Worm (Caenorhabditis elegans) whole organism, mixed stage, embryonic: ENCODE results near the gene sma-2.
A peak's percentile ranks its signal among the peaks of the same experiment; 100 is the strongest.

ENCODE experiments used
- M03D4.4 ChIP-seq: sonication (generic microtip); optimal IDR thresholded peaks from 2 replicates; lab custom pipeline; 2017; ENCODE audit warnings: mild to moderate bottlenecking, missing genetic modification characterization, missing compliant biosample characterization
- bed-3 ChIP-seq: fragments of 200-800 bp; sonication (Bioruptor generic); optimal IDR thresholded peaks from 3 replicates; lab custom pipeline; 2018; ENCODE audit warnings: mild to moderate bottlenecking, missing genetic modification characterization, moderate library complexity, missing compliant biosample characterization
- blmp-1 ChIP-seq: fragments of 150-350 bp; optimal IDR thresholded peaks from 2 replicates; lab custom pipeline; 2014; ENCODE audit warnings: missing biosample characterization, missing genetic modification characterization
- ceh-39 ChIP-seq: fragments of 150-350 bp; optimal IDR thresholded peaks from 2 replicates; lab custom pipeline; 2014; ENCODE audit warnings: missing biosample characterization, missing genetic modification characterization
- ceh-43 ChIP-seq: fragments of 200-800 bp; sonication (Bioruptor generic); optimal IDR thresholded peaks from 2 replicates; lab custom pipeline; 2018; ENCODE audit warnings: mild to moderate bottlenecking, missing genetic modification characterization, moderate library complexity, missing compliant biosample characterization
- ceh-83 ChIP-seq: fragments of 200-800 bp; sonication (Bioruptor generic); optimal IDR thresholded peaks from 2 replicates; lab custom pipeline; 2018; ENCODE audit warnings: mild to moderate bottlenecking, missing genetic modification characterization, missing compliant biosample characterization
- ces-1 ChIP-seq: fragments of 150-350 bp; optimal IDR thresholded peaks from 2 replicates; lab custom pipeline; 2014; ENCODE audit warnings: missing biosample characterization, missing genetic modification reagents, missing genetic modification characterization
- cnd-1 ChIP-seq: fragments of 200-800 bp; sonication (Bioruptor generic); optimal IDR thresholded peaks from 2 replicates; lab custom pipeline; 2018; ENCODE audit warnings: mild to moderate bottlenecking, missing genetic modification characterization, missing compliant biosample characterization
- drap-1 ChIP-seq: fragments of 200-800 bp; sonication (Bioruptor generic); optimal IDR thresholded peaks from 3 replicates; lab custom pipeline; 2018; ENCODE audit warnings: mild to moderate bottlenecking, missing genetic modification characterization, missing compliant biosample characterization
- elt-1 ChIP-seq: sonication (generic microtip); optimal IDR thresholded peaks from 2 replicates; lab custom pipeline; 2017; ENCODE audit warnings: missing genetic modification characterization, mild to moderate bottlenecking, missing compliant biosample characterization, antibody characterized with exemption, moderate library complexity, borderline replicate concordance; ENCODE audit not compliant: insufficient read depth
- elt-3 ChIP-seq: fragments of 150-350 bp; optimal IDR thresholded peaks from 2 replicates; lab custom pipeline; 2014; ENCODE audit warnings: missing biosample characterization, missing genetic modification characterization
- flh-1 ChIP-seq: fragments of 200-800 bp; sonication (Bioruptor generic); optimal IDR thresholded peaks from 2 replicates; lab custom pipeline; 2018; ENCODE audit warnings: mild to moderate bottlenecking, missing genetic modification characterization, moderate library complexity, missing compliant biosample characterization
- ham-2 ChIP-seq: fragments of 200-800 bp; sonication (Bioruptor generic); optimal IDR thresholded peaks from 2 replicates; lab custom pipeline; 2018; ENCODE audit warnings: mild to moderate bottlenecking, missing genetic modification characterization, missing compliant biosample characterization
- hlh-1 ChIP-seq: fragments of 150-350 bp; optimal IDR thresholded peaks from 2 replicates; lab custom pipeline; 2014; ENCODE audit warnings: missing biosample characterization, missing genetic modification reagents, missing genetic modification characterization
- lin-13 ChIP-seq: fragments of 150-350 bp; optimal IDR thresholded peaks from 2 replicates; lab custom pipeline; 2014; ENCODE audit warnings: missing biosample characterization, missing genetic modification characterization
- lin-32 ChIP-seq: fragments of 200-800 bp; sonication (Bioruptor generic); optimal IDR thresholded peaks from 2 replicates; lab custom pipeline; 2018; ENCODE audit warnings: mild to moderate bottlenecking, missing genetic modification characterization, missing compliant biosample characterization
- lsy-2 ChIP-seq: fragments of 150-350 bp; optimal IDR thresholded peaks from 2 replicates; lab custom pipeline; 2014; ENCODE audit warnings: missing biosample characterization, missing genetic modification characterization
- mab-5 ChIP-seq: fragments of 150-350 bp; optimal IDR thresholded peaks from 2 replicates; lab custom pipeline; 2014; ENCODE audit warnings: missing biosample characterization, missing genetic modification characterization
- mep-1 ChIP-seq: fragments of 150-350 bp; optimal IDR thresholded peaks from 2 replicates; lab custom pipeline; 2017; ENCODE audit warnings: missing biosample characterization, missing genetic modification reagents, missing genetic modification characterization, inconsistent platforms
- mls-2 ChIP-seq: sonication (generic microtip); optimal IDR thresholded peaks from 2 replicates; lab custom pipeline; 2016; ENCODE audit warnings: mild to moderate bottlenecking, missing genetic modification characterization, moderate library complexity, missing compliant biosample characterization
- nhr-12 ChIP-seq: fragments of 150-350 bp; optimal IDR thresholded peaks from 2 replicates; lab custom pipeline; 2014; ENCODE audit warnings: missing biosample characterization, missing genetic modification characterization
- nhr-2 ChIP-seq: fragments of 150-350 bp; optimal IDR thresholded peaks from 2 replicates; lab custom pipeline; 2014; ENCODE audit warnings: missing biosample characterization, missing genetic modification characterization
- nhr-237 ChIP-seq: fragments of 150-350 bp; optimal IDR thresholded peaks from 2 replicates; lab custom pipeline; 2014; ENCODE audit warnings: missing biosample characterization, missing genetic modification characterization
- nhr-28 ChIP-seq: fragments of 150-350 bp; optimal IDR thresholded peaks from 2 replicates; lab custom pipeline; 2014; ENCODE audit warnings: missing biosample characterization, missing genetic modification characterization
- nhr-76 ChIP-seq: sonication (generic microtip); optimal IDR thresholded peaks from 2 replicates; lab custom pipeline; 2017; ENCODE audit warnings: missing biosample characterization, missing genetic modification characterization
- pha-4 ChIP-seq: fragments of 150-350 bp; optimal IDR thresholded peaks from 2 replicates; lab custom pipeline; 2018; ENCODE audit warnings: missing biosample characterization, missing genetic modification reagents, missing genetic modification characterization
- sem-2 ChIP-seq: fragments of 200-800 bp; sonication (Bioruptor generic); optimal IDR thresholded peaks from 2 replicates; lab custom pipeline; 2018; ENCODE audit warnings: mild to moderate bottlenecking, missing genetic modification characterization, missing compliant biosample characterization
- snpc-4 ChIP-seq: fragments of 150-350 bp; optimal IDR thresholded peaks from 2 replicates; lab custom pipeline; 2014; ENCODE audit warnings: missing biosample characterization, missing genetic modification characterization
- sptf-1 ChIP-seq: sonication (generic microtip); optimal IDR thresholded peaks from 2 replicates; lab custom pipeline; 2017; ENCODE audit warnings: mild to moderate bottlenecking, missing genetic modification characterization, moderate library complexity, missing compliant biosample characterization
- tbx-8 ChIP-seq: fragments of 200-800 bp; sonication (Bioruptor generic); optimal IDR thresholded peaks from 2 replicates; lab custom pipeline; 2018; ENCODE audit warnings: mild to moderate bottlenecking, missing genetic modification characterization, moderate library complexity, missing compliant biosample characterization
- unc-120 ChIP-seq: sonication (generic microtip); optimal IDR thresholded peaks from 2 replicates; lab custom pipeline; 2017; ENCODE audit warnings: missing genetic modification characterization, missing compliant biosample characterization; ENCODE audit not compliant: poor library complexity, severe bottlenecking
- unc-39 ChIP-seq: fragments of 150-350 bp; optimal IDR thresholded peaks from 2 replicates; lab custom pipeline; 2014; ENCODE audit warnings: missing biosample characterization, missing genetic modification characterization
- unc-62 ChIP-seq: fragments of 150-350 bp; optimal IDR thresholded peaks from 2 replicates; lab custom pipeline; 2014; ENCODE audit warnings: missing biosample characterization, missing genetic modification reagents, missing genetic modification characterization
- zip-8 ChIP-seq: fragments of 150-350 bp; optimal IDR thresholded peaks from 2 replicates; lab custom pipeline; 2014; ENCODE audit warnings: missing biosample characterization, missing genetic modification characterization
- ztf-11 ChIP-seq: fragments of 150-350 bp; optimal IDR thresholded peaks from 2 replicates; lab custom pipeline; 2014; ENCODE audit warnings: missing biosample characterization, missing genetic modification characterization

sma-2 gene

ce11 chrIII:8763111-8763510 is 13.6 kb downstream of the sma-2 start:
- TF ChIP-seq ceh-43 (no peak), nhr-76 (tag; lab: Kevin White, UChicago) (no peak), pha-4 (tag; lab: Kevin White, UChicago) (no peak), elt-3 (no peak)

ce11 chrIII:8765030-8765429 is 15.6 kb downstream of the sma-2 start:
- TF ChIP-seq mab-5 (tag; lab: Kevin White, UChicago) = no peak
- no peak for TF ChIP-seq mep-1 (tag; lab: Kevin White, UChicago)
- TF ChIP-seq ceh-39 (tag; lab: Kevin White, UChicago) = no peak
- TF ChIP-seq sem-2 (GFP tag; lab: Kevin White, UChicago) = no peak
- no peak for TF ChIP-seq lin-13 (tag; lab: Kevin White, UChicago)
- no peak for TF ChIP-seq ceh-43

ce11 chrIII:8766467-8766866 is 17.0 kb downstream of the sma-2 start:
- TF ChIP-seq M03D4.4 (tag; lab: Kevin White, UChicago) = no peak
- TF ChIP-seq hlh-1 (tag; lab: Kevin White, UChicago) = no peak
- no peak for TF ChIP-seq bed-3 (GFP tag; lab: Kevin White, UChicago)
- no peak for TF ChIP-seq nhr-12
- no peak for TF ChIP-seq lin-13 (tag; lab: Kevin White, UChicago)
- TF ChIP-seq mep-1 (tag; lab: Kevin White, UChicago) = no peak
- no peak for TF ChIP-seq lin-32
- TF ChIP-seq blmp-1 (tag; lab: Kevin White, UChicago) = no peak
- no peak for TF ChIP-seq nhr-237
- no peak for TF ChIP-seq unc-39 (tag; lab: Kevin White, UChicago)
- TF ChIP-seq sem-2 (GFP tag; lab: Kevin White, UChicago) = no peak
- no peak for TF ChIP-seq nhr-2 (tag; lab: Kevin White, UChicago)
- no peak for TF ChIP-seq sptf-1 (tag; lab: Kevin White, UChicago)
- no peak for TF ChIP-seq lsy-2 (tag; lab: Kevin White, UChicago)
- no peak for TF ChIP-seq ceh-39 (tag; lab: Kevin White, UChicago)
- no peak for TF ChIP-seq mab-5 (tag; lab: Kevin White, UChicago)
- TF ChIP-seq nhr-28 (tag; lab: Kevin White, UChicago) = no peak

- TF ChIP-seq drap-1 (no peak), nhr-2 (tag; lab: Kevin White, UChicago) (peak; percentile 88)
These were observed 17.9 kb downstream of the sma-2 start, which contains the start of gene mig-22 for ce11 chrIII:8767292-8767829. Gene mig-22, minus strand, starts transcription at chrIII:8767342.

- TF ChIP-seq snpc-4 (tag; lab: Kevin White, UChicago) = no peak
- TF ChIP-seq lin-32 = peak; percentile 54
- TF ChIP-seq ham-2 (GFP tag; lab: Kevin White, UChicago) = peak; percentile 52
- peak; percentile 13 for TF ChIP-seq mab-5 (tag; lab: Kevin White, UChicago)
- peak; percentile 66 for TF ChIP-seq lsy-2 (tag; lab: Kevin White, UChicago)
- TF ChIP-seq ceh-39 (tag; lab: Kevin White, UChicago) = no peak
- no peak for TF ChIP-seq unc-62 (GFP tag; lab: Kevin White, UChicago)
- TF ChIP-seq ztf-11 (tag; lab: Kevin White, UChicago) = peak; percentile 68
- peak; percentile 87 for TF ChIP-seq M03D4.4 (tag; lab: Kevin White, UChicago)
- TF ChIP-seq mls-2 (tag; lab: Kevin White, UChicago) = peak; percentile 92
- TF ChIP-seq cnd-1 (tag; lab: Kevin White, UChicago) = peak; percentile 69
- peak; percentile 87 for TF ChIP-seq ceh-43
- TF ChIP-seq mep-1 (tag; lab: Kevin White, UChicago) = peak; percentile 85
- no peak for TF ChIP-seq unc-39 (tag; lab: Kevin White, UChicago)
- TF ChIP-seq sem-2 (GFP tag; lab: Kevin White, UChicago) = peak; percentile 48
- peak; percentile 18 for TF ChIP-seq pha-4 (tag; lab: Kevin White, UChicago)
- peak; percentile 55 for TF ChIP-seq nhr-76 (tag; lab: Kevin White, UChicago)
- TF ChIP-seq flh-1 (GFP tag; lab: Kevin White, UChicago) = peak; percentile 43
- TF ChIP-seq unc-120 (tag; lab: Kevin White, UChicago) = peak; percentile 64
- TF ChIP-seq ces-1 = no peak
- no peak for TF ChIP-seq zip-8 (tag; lab: Kevin White, UChicago)
- no peak for TF ChIP-seq nhr-2 (tag; lab: Kevin White, UChicago)
- TF ChIP-seq lin-13 (tag; lab: Kevin White, UChicago) = peak; percentile 37
- peak; percentile 8 for TF ChIP-seq nhr-237
- TF ChIP-seq ceh-83 (GFP tag; lab: Kevin White, UChicago) = peak; percentile 47
- peak; percentile 56 for TF ChIP-seq blmp-1 (tag; lab: Kevin White, UChicago)
- TF ChIP-seq bed-3 (GFP tag; lab: Kevin White, UChicago) = peak; percentile 59
- no peak for TF ChIP-seq elt-1 (tag; lab: Kevin White, UChicago)
- TF ChIP-seq sptf-1 (tag; lab: Kevin White, UChicago) = peak; percentile 91
- peak; percentile 30 for TF ChIP-seq nhr-12
- no peak for TF ChIP-seq tbx-8
- TF ChIP-seq hlh-1 (tag; lab: Kevin White, UChicago) = peak; percentile 70
- TF ChIP-seq elt-3 = no peak
- peak; percentile 73 for TF ChIP-seq drap-1
- no peak for TF ChIP-seq nhr-28 (tag; lab: Kevin White, UChicago)
These were observed 18.4 kb downstream of the sma-2 start, which contains the start of gene mtss-1 for ce11 chrIII:8767889-8768361. Gene mtss-1, plus strand, starts transcription at chrIII:8768311.
